Worm (Caenorhabditis elegans) whole organism, L1 larva: ENCODE measurements around the gene K09A9.6.

ENCODE experiments used
- ceh-88 ChIP-seq: fragments of 200-800 bp; sonication (Bioruptor generic); IDR thresholded peaks from 2 replicates; pipeline ENCODE4 v1.3.6; 2022; ENCODE audit warnings: missing genetic modification characterization, missing compliant biosample characterization
- lin-14 ChIP-seq: fragments of 200-800 bp; sonication (Bioruptor generic); optimal IDR thresholded peaks from 2 replicates; lab custom pipeline; 2018; ENCODE audit warnings: mild to moderate bottlenecking, missing genetic modification characterization, moderate library complexity, missing compliant biosample characterization
- mdl-1 ChIP-seq, 2 experiments: fragments of 150-350 bp; optimal IDR thresholded peaks; 2 replicates each; lab custom pipeline; 2014 to 2017; ENCODE audit warnings: missing biosample characterization in 2 of 2, missing genetic modification characterization in 2 of 2, inconsistent platforms in 1 of 2
- nhr-11 ChIP-seq: fragments of 150-350 bp; optimal IDR thresholded peaks from 2 replicates; lab custom pipeline; 2014; ENCODE audit warnings: missing biosample characterization, missing genetic modification characterization
- nhr-237 ChIP-seq: fragments of 150-350 bp; optimal IDR thresholded peaks from 2 replicates; lab custom pipeline; 2014; ENCODE audit warnings: missing biosample characterization, missing genetic modification characterization
- skn-1 ChIP-seq: fragments of 150-350 bp; optimal IDR thresholded peaks from 2 replicates; lab custom pipeline; 2014; ENCODE audit warnings: missing biosample characterization, missing genetic modification characterization

DNA sequence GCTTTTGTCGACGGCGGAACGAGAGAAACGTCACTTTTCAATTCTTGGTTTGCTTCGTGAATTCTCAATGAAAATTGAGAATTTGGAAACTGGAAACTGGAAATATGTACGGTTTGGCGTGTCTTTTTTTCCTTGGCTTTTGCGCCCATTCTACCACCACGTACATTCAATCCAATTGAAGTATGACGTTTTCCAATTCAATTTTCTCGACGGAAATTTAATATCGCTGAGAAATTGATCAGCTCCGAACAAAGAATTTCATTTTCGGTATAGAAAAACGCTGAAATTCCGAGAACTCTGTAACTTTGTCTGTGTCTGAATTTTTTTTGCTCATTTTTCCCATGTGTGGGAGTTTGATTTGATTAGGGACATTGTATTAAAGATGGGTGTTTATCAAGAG, 43.8 kb upstream of the K09A9.6 start:
- TF ChIP-seq lin-14 (GFP tag; lab: Kevin White, UChicago) (peak; percentile 53), skn-1 (tag; lab: Kevin White, UChicago) (no peak), nhr-237 (tag; lab: Kevin White, UChicago) (no peak), ceh-88 (no peak), nhr-11 (no peak), mdl-1 (tag; optimal IDR thresholded peaks at IDR 0.05; lab: Kevin White, UChicago) (no peak)
